Worm (Caenorhabditis elegans) whole organism, young adult: ENCODE measurements around the gene twk-35.

Experiments
- C06A6.2 ChIP-seq: fragments of 200-800 bp; sonication (Bioruptor generic); conservative IDR thresholded peaks from 2 replicates; pipeline ENCODE4 v1.3.6; 2022; ENCODE audit warnings: missing genetic modification characterization, missing compliant biosample characterization
- C17E4.6 ChIP-seq: fragments of 200-800 bp; sonication (Bioruptor generic); IDR thresholded peaks from 2 replicates; pipeline ENCODE4 v1.3.6; 2022; ENCODE audit warnings: missing genetic modification reagents, missing genetic modification characterization, missing compliant biosample characterization
- D2030.7 ChIP-seq: fragments of 200-800 bp; sonication (Bioruptor generic); IDR thresholded peaks from 2 replicates; pipeline ENCODE4 v1.3.6; 2022; ENCODE audit warnings: missing genetic modification reagents, missing genetic modification characterization, missing compliant biosample characterization
- F22D6.2 ChIP-seq: sonication (generic microtip); optimal IDR thresholded peaks from 2 replicates; lab custom pipeline; 2016; ENCODE audit warnings: mild to moderate bottlenecking, missing genetic modification characterization, missing compliant biosample characterization
- F39B2.1 ChIP-seq: fragments of 200-800 bp; sonication (Bioruptor generic); IDR thresholded peaks from 2 replicates; pipeline ENCODE4 v1.3.6; 2022; ENCODE audit warnings: missing genetic modification reagents, missing genetic modification characterization, missing compliant biosample characterization
- K11D2.4 ChIP-seq: fragments of 200-800 bp; sonication (Bioruptor generic); IDR thresholded peaks from 2 replicates; pipeline ENCODE4 v1.3.6; 2022; ENCODE audit warnings: missing genetic modification reagents, missing genetic modification characterization, missing compliant biosample characterization
- Y53G8AR.9 ChIP-seq: fragments of 200-800 bp; sonication (Bioruptor generic); conservative IDR thresholded peaks from 2 replicates; pipeline ENCODE4 v1.3.6; 2022; ENCODE audit warnings: missing genetic modification reagents, missing genetic modification characterization, missing compliant biosample characterization
- Y95B8A.8 ChIP-seq: fragments of 200-800 bp; sonication (Bioruptor generic); IDR thresholded peaks from 2 replicates; pipeline ENCODE4 v1.3.6; 2022; ENCODE audit warnings: missing genetic modification reagents, missing genetic modification characterization, missing compliant biosample characterization
- ama-1 ChIP-seq, 3 experiments: fragments of 150-350 bp in 1 of 3; sonication (generic microtip) in 2 of 3; optimal IDR thresholded peaks; 2 replicates each; lab custom pipeline; 2014 to 2018; ENCODE audit warnings: missing biosample characterization in 2 of 3, missing genetic modification characterization in 2 of 3, missing genetic modification reagents in 2 of 3
- attf-5 ChIP-seq: fragments of 200-800 bp; sonication (Bioruptor generic); optimal IDR thresholded peaks from 2 replicates; lab custom pipeline; 2018; ENCODE audit warnings: mild to moderate bottlenecking, missing genetic modification characterization, missing compliant biosample characterization
- attf-6 ChIP-seq: fragments of 200-800 bp; sonication (Bioruptor generic); IDR thresholded peaks from 2 replicates; pipeline ENCODE4 v1.3.6; 2022; ENCODE audit warnings: missing genetic modification reagents, missing genetic modification characterization, missing compliant biosample characterization
- cebp-1 ChIP-seq, 2 experiments: fragments of 200-800 bp in 1 of 2; sonication (Bioruptor generic) in 1 of 2; sonication (generic microtip) in 1 of 2; IDR thresholded peaks in 1 of 2; optimal IDR thresholded peaks in 1 of 2; 2 replicates each; pipeline versions ENCODE4 v1.3.6 to Lab custom; 2017 to 2022; ENCODE audit warnings: missing compliant biosample characterization in 2 of 2, missing genetic modification characterization in 2 of 2, mild to moderate bottlenecking in 1 of 2, missing genetic modification reagents in 1 of 2, moderate library complexity in 1 of 2
- cebp-2 ChIP-seq: fragments of 200-800 bp; sonication (Bioruptor generic); IDR thresholded peaks from 2 replicates; pipeline ENCODE4 v1.3.6; 2022; ENCODE audit warnings: missing genetic modification characterization, missing compliant biosample characterization
- ceh-40 ChIP-seq: fragments of 200-800 bp; sonication (Bioruptor generic); IDR thresholded peaks from 2 replicates; pipeline ENCODE4 v1.3.6; 2022; ENCODE audit warnings: missing genetic modification characterization, missing compliant biosample characterization
- ceh-91 ChIP-seq: fragments of 200-800 bp; sonication (Bioruptor generic); IDR thresholded peaks from 2 replicates; pipeline ENCODE4 v1.3.6; 2022; ENCODE audit warnings: missing genetic modification reagents, missing genetic modification characterization, missing compliant biosample characterization
- dpl-1 ChIP-seq: fragments of 150-350 bp; optimal IDR thresholded peaks from 2 replicates; lab custom pipeline; 2014; ENCODE audit warnings: missing biosample characterization, missing genetic modification reagents, missing genetic modification characterization
- egrh-3 ChIP-seq: fragments of 200-800 bp; sonication (Bioruptor generic); IDR thresholded peaks from 2 replicates; pipeline ENCODE4 v1.3.6; 2022; ENCODE audit warnings: missing genetic modification reagents, missing genetic modification characterization, missing compliant biosample characterization
- ets-4 ChIP-seq: fragments of 200-800 bp; sonication (Bioruptor generic); optimal IDR thresholded peaks from 2 replicates; lab custom pipeline; 2018; ENCODE audit warnings: mild to moderate bottlenecking, missing genetic modification characterization, missing compliant biosample characterization
- fkh-3 ChIP-seq: sonication (generic microtip); optimal IDR thresholded peaks from 2 replicates; lab custom pipeline; 2016; ENCODE audit warnings: mild to moderate bottlenecking, missing genetic modification characterization, missing compliant biosample characterization
- gei-17 ChIP-seq: fragments of 200-800 bp; sonication (Bioruptor generic); optimal IDR thresholded peaks from 2 replicates; lab custom pipeline; 2018; ENCODE audit warnings: mild to moderate bottlenecking, missing genetic modification characterization, missing compliant biosample characterization
- him-1 ChIP-seq: sonication (generic microtip); optimal IDR thresholded peaks from 2 replicates; lab custom pipeline; 2016; ENCODE audit warnings: missing genotype, missing genetic modification reagents, missing genetic modification characterization, missing compliant biosample characterization
- hlh-26 ChIP-seq: fragments of 200-800 bp; sonication (Bioruptor generic); conservative IDR thresholded peaks from 2 replicates; pipeline ENCODE4 v1.3.6; 2022; ENCODE audit warnings: missing genetic modification reagents, missing genetic modification characterization, missing compliant biosample characterization
- lin-26 ChIP-seq: fragments of 200-800 bp; sonication (Bioruptor generic); IDR thresholded peaks from 2 replicates; pipeline ENCODE4 v1.3.6; 2022; ENCODE audit warnings: missing genetic modification reagents, missing genetic modification characterization, missing compliant biosample characterization
- madf-8 ChIP-seq: fragments of 200-800 bp; sonication (Bioruptor generic); conservative IDR thresholded peaks from 2 replicates; pipeline ENCODE4 v1.3.6; 2022; ENCODE audit warnings: missing genetic modification reagents, missing genetic modification characterization, missing compliant biosample characterization
- mxl-1 ChIP-seq: sonication (generic microtip); optimal IDR thresholded peaks from 2 replicates; lab custom pipeline; 2016; ENCODE audit warnings: missing genetic modification characterization, missing compliant biosample characterization
- nfya-2 ChIP-seq: fragments of 200-800 bp; sonication (Bioruptor generic); IDR thresholded peaks from 2 replicates; pipeline ENCODE4 v1.3.6; 2022; ENCODE audit warnings: missing genetic modification reagents, missing genetic modification characterization, missing compliant biosample characterization
- nhr-120 ChIP-seq: fragments of 200-800 bp; sonication (Bioruptor generic); IDR thresholded peaks from 2 replicates; pipeline ENCODE4 v1.3.6; 2022; ENCODE audit warnings: missing genetic modification characterization, missing compliant biosample characterization
- nhr-179 ChIP-seq: sonication (generic microtip); optimal IDR thresholded peaks from 2 replicates; lab custom pipeline; 2016; ENCODE audit warnings: mild to moderate bottlenecking, missing genetic modification characterization, missing compliant biosample characterization
- nhr-90 ChIP-seq: sonication (generic microtip); optimal IDR thresholded peaks from 2 replicates; lab custom pipeline; 2016; ENCODE audit warnings: missing genotype, mild to moderate bottlenecking, missing genetic modification characterization, missing compliant biosample characterization
- pha-4 ChIP-seq: fragments of 150-350 bp; sonication (generic microtip); optimal IDR thresholded peaks from 2 replicates; lab custom pipeline; 2014; ENCODE audit warnings: missing biosample characterization, missing genetic modification reagents, missing genetic modification characterization
- rcor-1 ChIP-seq: fragments of 200-800 bp; sonication (Bioruptor generic); IDR thresholded peaks from 2 replicates; pipeline ENCODE4 v1.3.6; 2022; ENCODE audit warnings: missing genetic modification reagents, missing genetic modification characterization, missing compliant biosample characterization
- rec-8 ChIP-seq, 2 experiments: sonication (generic microtip); optimal IDR thresholded peaks; 2 replicates each; lab custom pipeline; 2016; ENCODE audit warnings: mild to moderate bottlenecking in 2 of 2, missing genetic modification characterization in 2 of 2, missing genetic modification reagents in 2 of 2, missing genotype in 2 of 2, missing biosample characterization in 1 of 2, missing compliant biosample characterization in 1 of 2, moderate library complexity in 1 of 2
- sdz-38 ChIP-seq: sonication (generic microtip); optimal IDR thresholded peaks from 2 replicates; lab custom pipeline; 2016; ENCODE audit warnings: missing genotype, missing genetic modification characterization, missing compliant biosample characterization
- snpc-1.1 ChIP-seq: sonication (generic microtip); optimal IDR thresholded peaks from 2 replicates; lab custom pipeline; 2017; ENCODE audit warnings: missing genetic modification characterization, mild to moderate bottlenecking, missing compliant biosample characterization, antibody characterized with exemption, moderate library complexity, missing genotype, missing genetic modification reagents; ENCODE audit not compliant: insufficient read depth
- snpc-3.4 ChIP-seq: sonication (generic microtip); optimal IDR thresholded peaks from 2 replicates; lab custom pipeline; 2017; ENCODE audit warnings: missing genetic modification characterization, mild to moderate bottlenecking, missing compliant biosample characterization, antibody characterized with exemption, moderate library complexity, missing genotype, missing genetic modification reagents
- ztf-6 ChIP-seq: fragments of 200-800 bp; sonication (Bioruptor generic); IDR thresholded peaks from 2 replicates; pipeline ENCODE4 v1.3.6; 2022; ENCODE audit warnings: missing genetic modification reagents, missing genetic modification characterization, missing compliant biosample characterization

twk-35 gene

ce11 chrV:20862681-20863080 lies at the start of gene twk-35:
twk-35 (plus strand) TSS chrV:20862981.
- TF ChIP-seq gei-17 (no peak), fkh-3 (tag; lab: Kevin White, UChicago) (no peak), Y53G8AR.9 (GFP tag; lab: Robert Waterston, UW) (no peak), nhr-90 (no peak), F22D6.2 (tag; lab: Kevin White, UChicago) (no peak), mxl-1 (tag; lab: Kevin White, UChicago) (no peak), lin-26 (GFP tag; lab: Robert Waterston, UW) (no peak), ceh-40 (no peak), him-1 (tag; lab: Kevin White, UChicago) (no peak), pha-4 (no peak), nfya-2 (GFP tag; lab: Robert Waterston, UW) (no peak), rec-8 (tag; optimal IDR thresholded peaks at IDR 0.05; lab: Kevin White, UChicago) (no peak), C17E4.6 (GFP tag; lab: Robert Waterston, UW) (no peak), cebp-2 (GFP tag; lab: Robert Waterston, UW) (no peak)

- no peak for TF ChIP-seq rcor-1 (GFP tag; lab: Robert Waterston, UW)
- TF ChIP-seq nhr-120 (GFP tag; lab: Robert Waterston, UW): no peak
- no peak for TF ChIP-seq mxl-1 (tag; lab: Kevin White, UChicago)
- no peak for TF ChIP-seq ets-4 (GFP tag; lab: Kevin White, UChicago)
- TF ChIP-seq attf-5 (GFP tag; lab: Kevin White, UChicago): no peak
- no peak for TF ChIP-seq hlh-26 (GFP tag; lab: Robert Waterston, UW)
- TF ChIP-seq K11D2.4: no peak
- TF ChIP-seq dpl-1 (GFP tag; lab: Kevin White, UChicago): no peak
- TF ChIP-seq cebp-2 (GFP tag; lab: Robert Waterston, UW): no peak
- no peak for TF ChIP-seq snpc-3.4 (tag; lab: Kevin White, UChicago)
- no peak for TF ChIP-seq madf-8 (GFP tag; lab: Robert Waterston, UW)
- no peak for TF ChIP-seq ceh-91 (GFP tag; lab: Robert Waterston, UW)
- TF ChIP-seq attf-6 (GFP tag; lab: Robert Waterston, UW): no peak
- no peak for TF ChIP-seq C06A6.2
- TF ChIP-seq ama-1 (optimal IDR thresholded peaks at IDR 0.05; lab: Kevin White, UChicago): no peak
- TF ChIP-seq ama-1 (GFP tag; optimal IDR thresholded peaks at IDR 0.05; lab: Kevin White, UChicago): no peak
- no peak for TF ChIP-seq nhr-179
- TF ChIP-seq F39B2.1: no peak
Measured at ce11 chrV:20813646-20814045, 49.1 kb upstream of the twk-35 start.

- TF ChIP-seq ztf-6 (GFP tag; lab: Robert Waterston, UW) (no peak), sdz-38 (tag; lab: Kevin White, UChicago) (no peak), egrh-3 (no peak), Y95B8A.8 (GFP tag; lab: Robert Waterston, UW) (no peak), cebp-1 (GFP tag; IDR thresholded peaks at IDR 0.05; lab: Robert Waterston, UW) (no peak), cebp-1 (tag; optimal IDR thresholded peaks at IDR 0.05; lab: Kevin White, UChicago) (no peak), D2030.7 (no peak), snpc-1.1 (tag; lab: Kevin White, UChicago) (no peak)
Measured at ce11 chrV:20814424-20814823, 48.4 kb upstream of the twk-35 start, which contains the start of gene Y44A6D.7. Y44A6D.7 (plus strand) TSS chrV:20814724.
